Worm (Caenorhabditis elegans) whole organism, mixed stage, embryonic: ENCODE data around the gene zim-1.

Experiments
- blmp-1 ChIP-seq: fragments of 150-350 bp; optimal IDR thresholded peaks from 2 replicates; lab custom pipeline; 2014; ENCODE audit warnings: missing biosample characterization, missing genetic modification characterization
- ceh-39 ChIP-seq: fragments of 150-350 bp; optimal IDR thresholded peaks from 2 replicates; lab custom pipeline; 2014; ENCODE audit warnings: missing biosample characterization, missing genetic modification characterization
- ces-1 ChIP-seq: fragments of 150-350 bp; optimal IDR thresholded peaks from 2 replicates; lab custom pipeline; 2014; ENCODE audit warnings: missing biosample characterization, missing genetic modification reagents, missing genetic modification characterization
- lin-13 ChIP-seq: fragments of 150-350 bp; optimal IDR thresholded peaks from 2 replicates; lab custom pipeline; 2014; ENCODE audit warnings: missing biosample characterization, missing genetic modification characterization
- nhr-28 ChIP-seq: fragments of 150-350 bp; optimal IDR thresholded peaks from 2 replicates; lab custom pipeline; 2014; ENCODE audit warnings: missing biosample characterization, missing genetic modification characterization
- nhr-76 ChIP-seq: sonication (generic microtip); optimal IDR thresholded peaks from 2 replicates; lab custom pipeline; 2017; ENCODE audit warnings: missing biosample characterization, missing genetic modification characterization
- sptf-1 ChIP-seq: sonication (generic microtip); optimal IDR thresholded peaks from 2 replicates; lab custom pipeline; 2017; ENCODE audit warnings: mild to moderate bottlenecking, missing genetic modification characterization, moderate library complexity, missing compliant biosample characterization
- zip-8 ChIP-seq: fragments of 150-350 bp; optimal IDR thresholded peaks from 2 replicates; lab custom pipeline; 2014; ENCODE audit warnings: missing biosample characterization, missing genetic modification characterization
- ztf-11 ChIP-seq: fragments of 150-350 bp; optimal IDR thresholded peaks from 2 replicates; lab custom pipeline; 2014; ENCODE audit warnings: missing biosample characterization, missing genetic modification characterization

ce11 chrIV:10573471-10573870, 26.6 kb downstream of the zim-1 start:
- no peak for TF ChIP-seq blmp-1 (tag; lab: Kevin White, UChicago)
- no peak for TF ChIP-seq nhr-28
- TF ChIP-seq ceh-39 (tag; lab: Kevin White, UChicago): no peak
- no peak for TF ChIP-seq sptf-1
- TF ChIP-seq lin-13 (tag; lab: Kevin White, UChicago): no peak
- TF ChIP-seq nhr-76 (tag; lab: Kevin White, UChicago): no peak
- no peak for TF ChIP-seq ztf-11 (tag; lab: Kevin White, UChicago)
- TF ChIP-seq zip-8: no peak
- peak; percentile 72 for TF ChIP-seq ces-1
